Fruit fly (Drosophila melanogaster) whole organism, adult: ENCODE data around the gene CG6225.

Experiments
- CG12768 ChIP-seq: fragments of 200-800 bp; sonication (Bioruptor generic); optimal IDR thresholded peaks from 2 replicates; lab custom pipeline; 2017; ENCODE audit warnings: missing biosample characterization, missing genetic modification characterization, mild to moderate bottlenecking, moderate library complexity, missing genetic modification reagents
- Clk ChIP-seq: fragments of 200-800 bp; sonication (Bioruptor generic); optimal IDR thresholded peaks from 2 replicates; lab custom pipeline; 2017; ENCODE audit warnings: missing biosample characterization, missing genetic modification characterization
- cnc ChIP-seq, 2 experiments: fragments of >200 bp; optimal IDR thresholded peaks; 2 replicates each; lab custom pipeline; 2017

- TF ChIP-seq CG12768 (GFP tag; lab: Kevin White, UChicago) (no peak), Clk (GFP tag; lab: Kevin White, UChicago) (no peak), cnc (optimal IDR thresholded peaks at IDR 0.05; lab: Kevin White, UChicago) (no peak)
These were observed 50.5 kb downstream of the CG6225 start, which contains the start of gene CG12279 for dm6 chr3R:12704861-12705260.
